Fruit fly (Drosophila melanogaster) whole organism, larva: ENCODE measurements around the gene CG11409.

Source experiments
- noc ChIP-seq: fragments of 200-800 bp; sonication (Bioruptor generic); optimal IDR thresholded peaks from 3 replicates; lab custom pipeline; 2019; ENCODE audit warnings: missing biosample characterization, mild to moderate bottlenecking, missing genetic modification characterization, moderate library complexity

The CG11409 gene

DNA sequence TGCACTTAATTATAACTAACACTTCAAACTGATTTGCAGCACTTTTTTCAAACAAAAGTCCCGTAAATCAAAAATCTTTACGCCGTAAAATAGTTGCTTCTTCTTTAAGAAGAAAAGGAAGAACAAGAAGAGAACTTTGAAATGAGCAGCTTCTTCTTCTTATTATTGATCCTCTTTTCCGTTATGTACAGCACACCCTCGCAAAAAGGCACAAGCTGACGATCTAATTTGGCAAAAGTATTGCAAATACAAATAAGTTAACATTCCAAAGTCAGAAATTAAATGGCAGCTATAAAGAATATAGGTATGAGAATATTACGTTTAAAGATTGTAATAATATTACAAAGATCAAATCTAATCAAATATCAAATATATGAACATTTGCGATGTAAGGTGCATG, at the start of gene CG11409:
CG11409 (minus strand) TSS at position 60 of the 400 bp plus-strand sequence.
- no peak for TF ChIP-seq noc

DNA sequence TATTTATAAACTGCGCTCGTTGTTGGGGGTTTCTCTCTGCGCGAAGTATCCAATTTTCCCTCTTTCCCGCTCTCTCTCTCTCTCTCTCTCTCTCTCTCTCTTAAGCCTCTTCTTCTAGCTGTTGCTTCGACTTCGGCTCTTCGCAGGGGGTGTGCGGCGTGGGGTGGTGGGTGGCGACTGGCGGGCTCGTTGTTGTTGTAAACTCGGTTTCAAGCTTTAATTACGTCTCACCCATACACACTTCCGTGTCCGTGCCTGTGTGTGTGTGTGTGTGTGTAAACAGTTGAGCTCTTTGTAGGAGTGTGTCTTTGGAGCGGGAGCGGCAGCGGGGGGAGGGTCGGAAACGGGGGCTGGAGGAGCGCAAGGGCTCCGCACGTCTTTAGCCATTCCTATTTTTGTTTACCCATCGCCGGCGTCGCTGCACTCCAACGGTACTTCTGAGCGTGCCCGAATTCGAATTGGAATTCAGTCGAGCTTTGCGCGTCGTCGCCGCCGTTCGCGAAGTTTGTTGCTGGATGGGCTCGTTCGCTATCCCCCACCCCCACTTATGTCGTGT, 46.8 kb upstream of the CG11409 start:
- no peak for TF ChIP-seq noc

DNA sequence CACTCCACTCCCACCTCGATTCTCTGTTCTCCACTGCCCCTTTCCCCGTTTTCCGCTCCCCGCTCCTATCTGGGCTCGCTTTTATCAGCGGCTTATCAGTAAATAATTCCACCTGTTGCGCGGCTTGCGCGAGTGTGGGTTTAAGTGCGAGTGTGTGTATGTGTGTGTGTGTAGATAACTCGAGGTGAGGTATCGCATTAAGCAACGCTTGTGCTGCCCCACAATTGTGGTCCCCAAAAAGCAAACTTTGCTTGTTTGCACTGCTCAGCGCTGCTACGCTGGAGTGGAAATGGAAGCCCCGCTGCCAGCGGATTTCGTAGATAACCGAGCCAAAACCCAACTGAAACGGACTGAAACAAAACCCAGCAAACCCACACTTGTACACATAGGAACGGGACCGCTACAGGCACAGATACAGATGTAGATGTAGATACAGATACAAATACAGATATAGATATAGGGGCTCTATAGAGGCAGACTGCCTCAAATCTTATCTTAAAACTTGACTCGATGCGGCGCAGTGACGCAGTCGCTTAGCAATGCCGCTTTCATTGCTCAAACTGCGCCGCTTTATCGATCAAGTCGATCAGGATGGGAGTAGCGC, 45.9 kb upstream of the CG11409 start:
- no peak for TF ChIP-seq noc

DNA sequence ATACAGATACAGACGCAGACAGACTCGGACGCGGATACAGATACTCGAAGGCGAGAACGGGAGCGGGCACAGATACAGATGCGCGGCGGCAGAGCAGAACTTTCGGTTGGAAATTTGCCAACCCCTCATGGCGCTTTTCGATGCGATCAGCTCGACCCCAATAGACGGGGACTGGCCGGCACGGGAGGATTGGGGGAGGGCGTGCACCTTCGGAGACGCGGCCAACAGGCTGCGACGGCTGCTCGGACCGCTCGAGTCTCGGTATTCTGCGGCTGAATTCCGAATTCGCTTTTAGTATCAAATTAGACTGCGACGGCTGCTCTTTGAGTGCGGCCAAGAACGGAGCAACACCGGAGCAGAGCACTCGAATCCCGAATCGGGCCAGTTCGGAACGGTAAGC, 42.8 kb upstream of the CG11409 start:
- no peak for TF ChIP-seq noc

DNA sequence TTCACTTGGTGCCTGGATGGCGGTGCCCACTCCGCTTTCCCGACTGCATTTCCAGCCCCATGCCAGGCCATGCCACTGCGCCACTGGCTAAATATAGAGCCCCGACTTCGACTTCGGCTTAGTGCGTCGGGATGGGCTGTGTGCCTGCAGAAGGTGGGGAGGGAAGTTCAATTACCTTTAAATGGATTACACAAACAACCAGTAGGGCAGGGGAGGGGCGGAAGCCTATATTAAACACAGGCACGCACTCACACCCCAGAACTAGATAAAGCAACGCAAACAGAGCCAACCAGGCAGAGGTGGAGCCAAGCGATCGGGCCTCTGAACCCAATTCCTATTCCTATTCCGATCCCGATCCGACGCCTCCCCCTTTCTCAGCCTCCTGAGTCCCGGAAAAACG, 41.1 kb upstream of the CG11409 start:
- TF ChIP-seq noc: no peak

DNA sequence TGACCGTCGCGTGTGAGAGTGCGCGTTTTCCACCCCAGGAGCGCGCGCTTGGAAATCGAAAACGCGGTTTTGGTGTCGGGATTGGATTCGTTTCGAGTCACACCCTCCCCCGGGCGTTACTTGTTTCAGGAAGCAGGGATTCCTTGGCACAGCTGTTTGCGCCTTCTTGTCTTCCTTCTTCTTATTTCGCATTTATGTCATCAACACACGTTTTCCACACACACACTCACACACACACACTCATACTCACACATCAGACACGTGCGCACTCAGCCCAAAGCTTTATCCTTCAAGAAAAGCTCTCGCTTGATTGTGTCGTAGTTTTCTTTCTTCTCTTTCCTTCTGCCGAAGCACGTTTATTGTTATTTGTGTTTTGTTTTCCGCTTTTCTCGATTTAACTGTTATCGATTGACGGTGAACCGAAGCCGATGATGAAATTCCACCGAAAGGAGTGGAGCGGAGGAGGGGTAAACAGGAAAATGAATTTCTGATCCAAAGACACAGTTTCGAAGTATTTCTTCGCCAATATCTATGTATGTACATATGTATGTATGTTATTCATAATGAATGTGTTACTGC, 40.1 kb upstream of the CG11409 start:
- no peak for TF ChIP-seq noc

DNA sequence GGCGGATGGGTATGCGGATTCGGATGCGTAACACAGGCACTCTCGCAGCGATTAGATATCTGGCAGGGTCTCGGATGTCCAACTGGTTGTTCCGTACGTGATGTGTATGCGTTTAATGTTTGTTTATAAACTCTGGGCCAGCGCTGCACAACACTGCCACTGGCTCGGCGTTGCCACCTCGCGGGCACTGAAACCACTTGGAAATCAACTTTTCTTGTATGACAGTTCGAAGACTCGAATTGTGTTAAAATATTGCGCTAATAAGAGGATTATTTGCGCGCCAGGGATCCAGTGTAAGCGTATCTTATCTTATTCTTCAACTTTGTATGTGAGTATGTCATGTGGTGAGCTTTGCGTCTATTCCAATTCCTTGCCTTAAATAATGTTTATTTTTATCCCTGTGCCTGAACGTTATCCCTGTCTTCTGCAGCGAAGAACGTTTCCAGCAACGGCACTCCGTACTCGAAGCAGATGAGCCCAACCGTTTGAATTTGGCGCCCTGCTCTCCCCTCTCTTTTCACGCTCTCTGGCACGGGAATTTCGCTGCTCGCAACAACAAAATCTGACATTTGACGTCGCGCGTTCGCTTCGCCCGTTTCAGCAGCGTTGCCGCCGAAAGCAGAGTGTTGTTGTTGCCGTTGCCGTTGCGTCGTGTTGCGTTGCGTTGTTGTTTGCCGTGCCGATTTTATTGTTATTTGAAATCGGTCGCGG, 39.1 kb upstream of the CG11409 start, which contains the start of the genes CG3719 and CG32813:
CG3719 (minus strand) TSS at position 131 of the 711 bp plus-strand sequence.
CG32813 (plus strand) TSS at position 565 of the 711 bp plus-strand sequence.
- no peak for TF ChIP-seq noc

DNA sequence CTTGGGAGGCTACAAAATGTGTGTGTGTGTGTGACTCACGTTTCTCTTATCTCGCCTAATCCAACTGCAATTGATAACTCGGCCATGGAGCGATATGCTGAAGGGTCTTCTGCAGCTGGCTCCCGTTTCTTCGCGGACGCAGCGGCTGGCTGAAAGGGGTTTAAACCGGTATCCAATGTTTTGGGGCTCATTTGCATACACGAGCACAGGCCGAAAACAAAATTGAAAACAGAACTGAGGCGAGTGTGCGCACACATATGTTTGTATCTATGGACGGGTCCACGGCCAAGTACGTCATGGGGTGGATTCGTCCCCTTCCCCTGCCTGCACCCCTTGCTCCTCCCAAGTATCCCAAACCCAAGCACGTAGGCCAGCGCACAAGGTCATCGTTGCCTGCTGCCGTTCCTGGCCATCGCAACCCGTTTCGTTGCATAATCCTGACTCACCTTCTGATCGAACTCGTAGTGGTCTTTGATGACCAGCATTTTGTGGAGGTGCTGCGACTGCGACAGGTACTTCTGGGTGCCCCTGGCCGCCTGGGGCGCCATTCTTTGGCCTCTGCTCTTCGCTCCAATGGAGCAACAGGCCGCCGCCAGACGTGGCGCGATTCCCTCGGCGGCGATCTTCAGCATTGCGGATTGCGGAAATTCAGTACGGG, 38.4 kb upstream of the CG11409 start:
- no peak for TF ChIP-seq noc

DNA sequence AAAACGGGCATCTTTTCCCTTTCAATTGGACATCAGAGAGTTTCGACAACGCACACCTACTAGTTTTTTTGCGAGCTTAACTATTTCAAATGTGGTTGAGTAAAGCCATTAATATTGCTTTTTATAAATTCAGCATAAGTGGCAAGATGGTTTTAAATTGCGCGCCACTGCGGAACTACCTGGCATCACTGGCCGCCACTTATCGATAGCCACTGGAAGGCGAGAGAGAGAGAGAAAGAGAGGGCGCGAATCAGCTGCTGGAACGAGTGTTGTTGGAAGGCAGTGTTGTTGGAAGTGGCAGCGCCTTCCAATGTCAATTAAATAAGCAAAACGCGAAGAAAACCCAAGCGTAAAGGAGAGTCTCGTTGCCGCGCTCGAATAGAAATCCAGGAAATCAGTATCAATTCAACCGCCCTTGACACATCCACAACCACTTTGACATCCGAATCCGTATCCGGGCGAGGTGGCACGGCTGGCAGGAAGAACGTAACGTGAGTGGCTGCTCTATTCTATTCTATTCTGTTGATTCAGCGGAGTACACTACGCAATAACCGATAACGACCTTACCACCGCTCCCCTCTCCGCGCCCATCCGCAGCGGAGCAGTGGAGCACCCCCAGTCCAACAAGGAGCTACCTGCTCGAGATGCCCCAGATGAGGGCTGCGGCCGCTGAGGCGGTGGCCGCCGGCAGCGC, 34.0 kb upstream of the CG11409 start, which contains the start of gene AMPKalpha:
AMPKalpha (plus strand) TSS at position 272 of the 694 bp plus-strand sequence.
- no peak for TF ChIP-seq noc

DNA sequence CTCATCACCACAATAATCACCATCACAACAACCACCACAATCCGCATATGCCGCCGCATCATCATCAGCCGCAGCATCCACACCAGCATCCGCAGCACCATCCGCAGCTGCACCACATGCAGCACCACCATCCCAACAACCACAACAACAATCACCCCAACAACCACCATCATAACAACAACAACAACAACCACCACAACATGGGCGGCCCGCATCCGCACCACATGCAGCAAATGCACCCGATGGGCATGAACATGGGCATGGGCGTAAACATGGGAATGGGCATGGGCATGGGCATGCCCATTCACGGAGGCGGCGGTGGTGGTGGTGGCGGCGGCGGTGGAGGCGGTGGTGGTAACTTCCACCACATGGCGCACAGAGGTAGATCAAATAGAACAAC, 31.3 kb upstream of the CG11409 start:
- no peak for TF ChIP-seq noc

DNA sequence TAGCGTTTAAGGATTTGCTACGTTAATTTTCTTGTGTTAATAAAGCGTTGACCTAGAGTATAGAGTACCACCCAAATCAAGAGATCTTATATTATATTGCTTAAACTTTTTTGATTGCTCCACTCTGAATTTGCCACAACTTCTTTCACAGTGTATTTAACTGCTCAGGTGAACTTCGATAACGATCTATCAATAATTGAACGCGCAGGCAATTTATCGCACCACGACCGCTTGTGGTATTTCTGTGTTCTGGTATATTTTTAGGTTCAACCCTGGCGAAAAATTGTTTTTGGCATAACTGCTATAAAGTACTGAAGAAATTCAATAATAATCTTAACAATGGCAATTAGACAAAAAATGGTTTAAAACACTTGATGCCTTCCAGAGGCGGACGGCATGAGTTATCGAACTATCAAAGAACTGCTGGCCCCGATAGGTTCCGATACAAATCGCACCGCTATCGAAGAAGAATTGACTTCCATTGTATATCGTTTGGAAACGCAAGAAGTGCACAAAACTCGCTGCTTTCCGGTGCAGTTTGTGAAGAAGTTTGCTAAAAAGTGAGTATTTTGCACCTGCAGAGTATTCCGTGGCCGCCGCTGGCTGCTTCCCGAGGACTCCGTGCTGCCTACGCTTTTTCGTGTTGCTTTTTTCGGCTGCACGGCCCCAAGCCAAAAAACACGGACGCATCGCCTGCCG, 28.9 kb upstream of the CG11409 start, which contains the start of gene ssx:
ssx (plus strand) TSS at position 477 of the 699 bp plus-strand sequence.
- TF ChIP-seq noc: no peak

DNA sequence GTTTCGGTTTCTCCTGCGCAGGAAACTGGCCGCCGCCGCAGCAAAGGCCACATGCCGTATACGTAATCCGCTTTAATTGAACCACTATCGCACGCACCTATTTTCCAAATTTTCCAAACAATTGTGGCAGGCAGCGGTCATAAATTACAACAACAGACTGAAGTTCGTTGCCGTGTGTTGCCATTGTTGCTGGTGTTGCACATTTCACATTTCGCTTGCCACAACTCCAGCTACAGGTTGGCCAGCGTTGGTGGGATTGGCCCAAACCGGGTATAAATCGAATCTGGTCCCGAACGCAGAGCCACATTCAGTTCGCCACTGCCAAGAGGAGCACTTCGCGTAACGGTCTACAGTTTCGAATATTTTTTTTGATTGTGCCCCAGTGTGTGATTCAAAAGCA, 27.6 kb upstream of the CG11409 start, which contains the start of gene CG14770:
CG14770 (plus strand) TSS at position 301 of the 400 bp plus-strand sequence.
- no peak for TF ChIP-seq noc

DNA sequence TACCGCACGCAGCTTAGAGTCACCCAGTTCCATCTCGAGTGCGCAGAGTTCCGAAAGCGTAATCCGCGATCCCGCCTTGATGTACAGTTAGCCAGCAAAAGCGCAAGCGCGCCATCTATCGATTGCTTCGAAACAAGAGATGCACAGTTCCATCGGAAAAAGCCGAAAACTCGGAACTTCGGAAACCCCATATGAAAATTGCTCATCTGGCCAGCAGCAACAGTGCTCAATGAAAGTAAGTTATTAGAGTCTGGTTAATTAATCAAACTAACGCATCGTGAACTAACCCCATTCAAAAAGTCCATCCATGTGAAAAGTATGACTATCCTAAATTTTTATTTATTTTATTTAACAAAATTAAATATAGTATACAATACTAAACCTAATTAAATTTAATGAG, 16.1 kb upstream of the CG11409 start, which contains the start of gene png:
png (minus strand) TSS at position 101 of the 400 bp plus-strand sequence.
- no peak for TF ChIP-seq noc

DNA sequence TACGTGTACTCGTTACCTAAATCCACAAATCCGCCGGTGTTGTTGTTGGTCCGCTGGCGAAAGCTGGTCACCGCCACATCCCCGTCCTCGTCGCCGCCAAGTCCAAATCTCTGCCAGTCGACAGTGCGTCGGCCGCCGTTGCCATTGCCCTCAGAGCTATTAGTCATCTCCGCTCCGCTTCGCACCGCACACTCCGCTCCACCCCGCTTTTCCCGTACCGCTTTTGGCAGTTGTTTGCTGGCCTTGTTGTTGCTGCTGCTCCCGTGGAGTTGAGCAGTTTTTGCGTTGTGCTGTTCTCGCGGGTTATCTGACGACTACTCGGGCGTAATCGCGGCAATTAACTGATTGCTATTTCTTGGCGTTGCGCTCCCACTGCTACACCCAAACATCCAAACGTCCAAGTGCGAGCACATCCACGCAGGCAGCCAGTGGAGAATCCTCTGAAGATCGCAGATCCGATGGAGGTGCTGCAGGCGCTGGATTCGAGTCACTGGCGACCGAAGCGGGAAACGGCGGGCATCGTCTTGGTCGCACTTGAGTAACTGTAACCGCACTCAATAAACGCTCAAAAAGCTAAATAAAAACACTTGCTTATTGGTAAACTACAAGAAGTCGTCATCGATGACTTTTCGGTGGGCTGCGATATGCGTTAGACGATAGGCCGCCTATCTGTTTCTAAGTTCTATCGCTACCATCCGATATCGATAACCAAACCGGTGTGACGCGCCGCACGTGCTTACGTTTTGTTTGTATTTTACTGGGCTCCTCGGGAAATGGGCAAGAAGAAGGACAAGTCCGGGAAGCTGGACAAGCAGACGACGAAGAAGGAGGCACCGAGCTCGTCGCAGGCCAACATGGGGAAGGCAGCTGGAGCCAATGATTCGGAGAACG, 12.2 kb upstream of the CG11409 start, which contains the start of the genes CG12773 and CG11417:
CG12773 (minus strand) TSS at position 660 of the 891 bp plus-strand sequence.
CG11417 (plus strand) TSS at position 693 of the 891 bp plus-strand sequence.
- TF ChIP-seq noc: no peak
